Fruit fly (Drosophila melanogaster) whole organism, embryonic: Measurements from ENCODE around the gene Art3.
A peak's percentile ranks its signal among the peaks of the same experiment; 100 is the strongest.

ENCODE experiments used
- B-H2 ChIP-seq: fragments of 200-800 bp; sonication (Bioruptor generic); optimal IDR thresholded peaks from 2 replicates; lab custom pipeline; 2018; ENCODE audit warnings: missing biosample characterization, mild to moderate bottlenecking, missing genetic modification characterization
- CG11085 ChIP-seq: fragments of 200-800 bp; sonication (Bioruptor generic); IDR thresholded peaks from 2 replicates; pipeline ENCODE4 v1.3.6; 2022; ENCODE audit warnings: missing biosample characterization, missing genetic modification characterization
- CG11696 ChIP-seq: fragments of 200-800 bp; sonication (Bioruptor generic); IDR thresholded peaks from 2 replicates; pipeline ENCODE4 v1.3.6; 2022; ENCODE audit warnings: missing biosample characterization, missing genetic modification characterization
- CG12769 ChIP-seq: fragments of 200-800 bp; sonication (Bioruptor generic); optimal IDR thresholded peaks from 2 replicates; lab custom pipeline; 2019; ENCODE audit warnings: missing biosample characterization, mild to moderate bottlenecking, missing genetic modification characterization, moderate library complexity
- CG12942 ChIP-seq: fragments of 200-800 bp; sonication (Bioruptor generic); optimal IDR thresholded peaks from 3 replicates; lab custom pipeline; 2016; ENCODE audit warnings: missing biosample characterization, missing genetic modification characterization
- CG14050 ChIP-seq: fragments of 200-800 bp; sonication (Bioruptor generic); IDR thresholded peaks from 3 replicates; pipeline ENCODE4 v1.3.6; 2022; ENCODE audit warnings: missing biosample characterization, missing genetic modification characterization
- CG15479 ChIP-seq: fragments of 200-800 bp; sonication (Bioruptor generic); optimal IDR thresholded peaks from 3 replicates; lab custom pipeline; 2019; ENCODE audit warnings: missing biosample characterization, mild to moderate bottlenecking, missing genetic modification characterization, moderate library complexity
- CG15514 ChIP-seq: fragments of 200-800 bp; sonication (Bioruptor generic); optimal IDR thresholded peaks from 3 replicates; lab custom pipeline; 2017; ENCODE audit warnings: missing biosample characterization, missing genetic modification characterization, mild to moderate bottlenecking, moderate library complexity, missing genetic modification reagents
- CG15601 ChIP-seq: fragments of 200-800 bp; sonication (Bioruptor generic); optimal IDR thresholded peaks from 3 replicates; lab custom pipeline; 2019; ENCODE audit warnings: missing biosample characterization, mild to moderate bottlenecking, missing genetic modification characterization, moderate library complexity
- CG17802 ChIP-seq: fragments of 200-800 bp; sonication (Bioruptor generic); optimal IDR thresholded peaks from 2 replicates; lab custom pipeline; 2018; ENCODE audit warnings: missing biosample characterization, mild to moderate bottlenecking, missing genetic modification characterization, moderate library complexity
- CG2875 ChIP-seq: fragments of 200-800 bp; sonication (Bioruptor generic); optimal IDR thresholded peaks from 2 replicates; lab custom pipeline; 2017; ENCODE audit warnings: missing biosample characterization, mild to moderate bottlenecking, missing genetic modification characterization, missing genetic modification reagents
- CG34224 ChIP-seq: fragments of 200-800 bp; sonication (Bioruptor generic); IDR thresholded peaks from 3 replicates; pipeline ENCODE4 v1.3.6; 2022; ENCODE audit warnings: missing biosample characterization, missing genetic modification characterization; ENCODE audit not compliant: partially characterized antibody
- CG34422 ChIP-seq: fragments of 200-800 bp; sonication (Bioruptor generic); IDR thresholded peaks from 3 replicates; pipeline ENCODE4 v1.3.6; 2022; ENCODE audit warnings: missing biosample characterization, missing genetic modification characterization
- CG4328 ChIP-seq: fragments of 200-800 bp; sonication (Bioruptor generic); optimal IDR thresholded peaks from 3 replicates; lab custom pipeline; 2017; ENCODE audit warnings: missing biosample characterization, missing genetic modification reagents, missing genetic modification characterization
- CG4820 ChIP-seq: fragments of 200-800 bp; sonication (Bioruptor generic); optimal IDR thresholded peaks from 3 replicates; lab custom pipeline; 2016; ENCODE audit warnings: missing biosample characterization, missing genetic modification characterization
- CG6813 ChIP-seq: fragments of 200-800 bp; sonication (Bioruptor generic); optimal IDR thresholded peaks from 2 replicates; lab custom pipeline; 2017; ENCODE audit warnings: missing biosample characterization, missing genetic modification characterization, mild to moderate bottlenecking, moderate library complexity, missing genetic modification reagents
- CG7928 ChIP-seq: fragments of 200-800 bp; sonication (Bioruptor generic); optimal IDR thresholded peaks from 2 replicates; lab custom pipeline; 2017; ENCODE audit warnings: missing biosample characterization, mild to moderate bottlenecking, missing genetic modification characterization
- CG8478 ChIP-seq: fragments of >200 bp; optimal IDR thresholded peaks from 2 replicates; lab custom pipeline; 2018
- CkIIα-i1 ChIP-seq: fragments of 200-800 bp; sonication (Bioruptor generic); IDR thresholded peaks from 2 replicates; pipeline ENCODE4 v1.3.6; 2022; ENCODE audit warnings: missing biosample characterization, missing genetic modification characterization
- Dek ChIP-seq: fragments of 200-800 bp; sonication (Bioruptor generic); optimal IDR thresholded peaks from 3 replicates; lab custom pipeline; 2019; ENCODE audit warnings: missing biosample characterization, mild to moderate bottlenecking, missing genetic modification characterization, moderate library complexity
- Dfd ChIP-seq, 2 experiments: fragments of >200 bp; optimal IDR thresholded peaks; 2 replicates each; lab custom pipeline; 2017; ENCODE audit warnings: missing biosample characterization in 2 of 2, missing genetic modification characterization in 2 of 2
- Dref ChIP-seq: fragments of 200-800 bp; sonication (Bioruptor generic); IDR thresholded peaks from 2 replicates; pipeline ENCODE4 v1.3.6; 2022; ENCODE audit warnings: missing biosample characterization, missing genetic modification characterization
- Drgx ChIP-seq: fragments of 200-800 bp; sonication (Bioruptor generic); IDR thresholded peaks from 2 replicates; pipeline ENCODE4 v1.3.6; 2022; ENCODE audit warnings: missing biosample characterization, missing genetic modification characterization
- E2f1 ChIP-seq: fragments of 200-800 bp; sonication (Bioruptor generic); IDR thresholded peaks from 2 replicates; pipeline ENCODE4 v1.3.6; 2022; ENCODE audit warnings: missing biosample characterization, missing genetic modification characterization
- HLHmδ ChIP-seq: fragments of 200-800 bp; sonication (Bioruptor generic); optimal IDR thresholded peaks from 2 replicates; lab custom pipeline; 2018; ENCODE audit warnings: missing biosample characterization, mild to moderate bottlenecking, missing genetic modification characterization, moderate library complexity
- HmgZ ChIP-seq: fragments of 200-800 bp; sonication (Bioruptor generic); optimal IDR thresholded peaks from 2 replicates; lab custom pipeline; 2018; ENCODE audit warnings: missing biosample characterization, mild to moderate bottlenecking, missing genetic modification characterization
- Opbp ChIP-seq: fragments of 200-800 bp; sonication (Bioruptor generic); IDR thresholded peaks from 3 replicates; pipeline ENCODE4 v1.3.6; 2022; ENCODE audit warnings: missing biosample characterization, missing genetic modification characterization; ENCODE audit not compliant: partially characterized antibody
- Spps ChIP-seq: fragments of 200-800 bp; sonication (Bioruptor generic); optimal IDR thresholded peaks from 2 replicates; lab custom pipeline; 2018; ENCODE audit warnings: missing biosample characterization, mild to moderate bottlenecking, missing genetic modification characterization
- Tbp ChIP-seq: fragments of >200 bp; optimal IDR thresholded peaks from 2 replicates; lab custom pipeline; 2018; ENCODE audit warnings: missing biosample characterization, missing genetic modification characterization
- Trl ChIP-seq, 3 experiments: fragments of >200 bp in 2 of 3; fragments of 200-800 bp in 1 of 3; sonication (Bioruptor generic) in 1 of 3; optimal IDR thresholded peaks; 2 replicates in 1 of 3; 3 replicates in 2 of 3; lab custom pipeline; 2016 to 2017; ENCODE audit warnings: missing biosample characterization in 1 of 3, missing genetic modification characterization in 1 of 3
- amos ChIP-seq: fragments of 200-800 bp; sonication (Bioruptor generic); IDR thresholded peaks from 2 replicates; pipeline ENCODE4 v1.3.6; 2022; ENCODE audit warnings: missing biosample characterization, missing genetic modification characterization; ENCODE audit not compliant: partially characterized antibody
- caup ChIP-seq: fragments of 200-800 bp; sonication (Bioruptor generic); optimal IDR thresholded peaks from 3 replicates; lab custom pipeline; 2017; ENCODE audit warnings: missing biosample characterization, mild to moderate bottlenecking, missing genetic modification characterization, moderate library complexity; ENCODE audit not compliant: severe bottlenecking
- crc ChIP-seq: fragments of 200-800 bp; sonication (Bioruptor generic); optimal IDR thresholded peaks from 2 replicates; lab custom pipeline; 2016; ENCODE audit warnings: missing biosample characterization, missing genetic modification characterization
- croc ChIP-seq: fragments of 200-800 bp; sonication (Bioruptor generic); conservative IDR thresholded peaks from 3 replicates; pipeline ENCODE4 v1.3.6; 2022; ENCODE audit warnings: missing biosample characterization, missing genetic modification characterization
- eve ChIP-seq, 2 experiments: fragments of >200 bp; optimal IDR thresholded peaks; 2 replicates each; lab custom pipeline; 2017; ENCODE audit warnings: missing biosample characterization in 2 of 2, missing genetic modification characterization in 2 of 2
- fd3F ChIP-seq: fragments of 200-800 bp; sonication (Bioruptor generic); optimal IDR thresholded peaks from 2 replicates; lab custom pipeline; 2018; ENCODE audit warnings: missing biosample characterization, mild to moderate bottlenecking, missing genetic modification characterization, moderate library complexity
- fd64A ChIP-seq: fragments of 200-800 bp; sonication (Bioruptor generic); optimal IDR thresholded peaks from 3 replicates; lab custom pipeline; 2018; ENCODE audit warnings: missing biosample characterization, mild to moderate bottlenecking, missing genetic modification characterization
- fru ChIP-seq: fragments of >200 bp; optimal IDR thresholded peaks from 2 replicates; lab custom pipeline; 2017
- jigr1 ChIP-seq: fragments of 200-800 bp; sonication (Bioruptor generic); IDR thresholded peaks from 3 replicates; pipeline ENCODE4 v1.3.6; 2022; ENCODE audit warnings: missing biosample characterization, missing genetic modification characterization
- kah ChIP-seq: fragments of 200-800 bp; sonication (Bioruptor generic); optimal IDR thresholded peaks from 2 replicates; lab custom pipeline; 2018; ENCODE audit warnings: missing biosample characterization, mild to moderate bottlenecking, missing genetic modification characterization
- nerfin-2 ChIP-seq: fragments of 200-800 bp; sonication (Bioruptor generic); IDR thresholded peaks from 2 replicates; pipeline ENCODE4 v1.3.6; 2022; ENCODE audit warnings: missing biosample characterization, missing genetic modification characterization; ENCODE audit not compliant: partially characterized antibody
- pfk ChIP-seq: fragments of 200-800 bp; sonication (Bioruptor generic); optimal IDR thresholded peaks from 2 replicates; lab custom pipeline; 2018; ENCODE audit warnings: missing biosample characterization, mild to moderate bottlenecking, missing genetic modification characterization, moderate library complexity
- pros ChIP-seq: fragments of 200-800 bp; sonication (Bioruptor generic); optimal IDR thresholded peaks from 3 replicates; lab custom pipeline; 2019; ENCODE audit warnings: missing biosample characterization, mild to moderate bottlenecking, missing genetic modification characterization, moderate library complexity
- pzg ChIP-seq: fragments of 200-800 bp; sonication (Bioruptor generic); optimal IDR thresholded peaks from 3 replicates; lab custom pipeline; 2018; ENCODE audit warnings: missing biosample characterization, mild to moderate bottlenecking, missing genetic modification characterization, moderate library complexity
- sc ChIP-seq, 3 experiments: fragments of >200 bp in 2 of 3; fragments of 200-800 bp in 1 of 3; sonication (Bioruptor generic) in 1 of 3; optimal IDR thresholded peaks; 2 replicates in 2 of 3; 3 replicates in 1 of 3; lab custom pipeline; 2017; ENCODE audit warnings: mild to moderate bottlenecking in 1 of 3, missing biosample characterization in 1 of 3, missing genetic modification characterization in 1 of 3, missing genetic modification reagents in 1 of 3
- tin ChIP-seq: fragments of 200-800 bp; sonication (Bioruptor generic); optimal IDR thresholded peaks from 3 replicates; lab custom pipeline; 2016; ENCODE audit warnings: missing biosample characterization, missing genetic modification characterization
- tio ChIP-seq: fragments of 200-800 bp; sonication (Bioruptor generic); optimal IDR thresholded peaks from 2 replicates; lab custom pipeline; 2017; ENCODE audit warnings: missing biosample characterization, missing genetic modification characterization, inconsistent platforms
- trh ChIP-seq: fragments of 200-800 bp; sonication (Bioruptor generic); optimal IDR thresholded peaks from 2 replicates; lab custom pipeline; 2016; ENCODE audit warnings: missing biosample characterization, missing genetic modification characterization
- usp ChIP-seq: fragments of >200 bp; optimal IDR thresholded peaks from 2 replicates; lab custom pipeline; 2017; ENCODE audit warnings: missing biosample characterization, missing genetic modification characterization
- zfh2 ChIP-seq: fragments of 200-800 bp; sonication (Bioruptor generic); optimal IDR thresholded peaks from 2 replicates; lab custom pipeline; 2016; ENCODE audit warnings: missing biosample characterization, missing genetic modification characterization

Gene Art3

dm6 chr3R:15213362-15213989 lies 15.7 kb downstream of the Art3 start, which contains the start of the genes CG6654 and CG4210 (continued):
- TF ChIP-seq fru (lab: Kevin White, UChicago) = no peak
- no peak for TF ChIP-seq CG2875 (GFP tag; lab: Kevin White, UChicago)
- TF ChIP-seq CG15514 (GFP tag; lab: Kevin White, UChicago) = peak; percentile 20
- TF ChIP-seq CG8478 = no peak
- TF ChIP-seq CkIIα-i1 (GFP tag; lab: Robert Waterston, UW) = no peak
- TF ChIP-seq CG12769 = no peak
- no peak for TF ChIP-seq tin (GFP tag; lab: Kevin White, UChicago)
- no peak for TF ChIP-seq CG17802 (tag; lab: Kevin White, UChicago)
- peak; percentile 49 for TF ChIP-seq amos (GFP tag; lab: Robert Waterston, UW)
- TF ChIP-seq CG11696 (GFP tag; lab: Robert Waterston, UW) = no peak
- TF ChIP-seq CG7928 = no peak
- no peak for TF ChIP-seq CG4820 (GFP tag; lab: Kevin White, UChicago)
- TF ChIP-seq Dek (tag; lab: Kevin White, UChicago) = no peak
- no peak for TF ChIP-seq crc
- no peak for TF ChIP-seq jigr1 (GFP tag; lab: Robert Waterston, UW)
- TF ChIP-seq fd64A (GFP tag; lab: Kevin White, UChicago) = no peak
- TF ChIP-seq kah (GFP tag; lab: Kevin White, UChicago) = no peak
- TF ChIP-seq pfk (GFP tag; lab: Kevin White, UChicago) = no peak
- peak; percentile 48 for TF ChIP-seq HmgZ
- TF ChIP-seq HLHmδ (GFP tag; lab: Kevin White, UChicago) = no peak
- no peak for TF ChIP-seq sc (optimal IDR thresholded peaks at IDR 0.05; lab: Kevin White, UChicago)
- no peak for TF ChIP-seq sc (GFP tag; optimal IDR thresholded peaks at IDR 0.05; lab: Kevin White, UChicago)
- TF ChIP-seq CG15479 (GFP tag; lab: Kevin White, UChicago) = peak; percentile 20
- no peak for TF ChIP-seq CG6813
- TF ChIP-seq B-H2 (GFP tag; lab: Kevin White, UChicago) = peak; percentile 38
- TF ChIP-seq CG11085 = no peak
- TF ChIP-seq Opbp (GFP tag; lab: Robert Waterston, UW) = peak; percentile 53; the same call in 2 of the 3 replicates
- TF ChIP-seq nerfin-2 (GFP tag; lab: Robert Waterston, UW) = no peak
- TF ChIP-seq CG34422 (GFP tag; lab: Robert Waterston, UW) = no peak
- TF ChIP-seq CG4328 (GFP tag; lab: Kevin White, UChicago) = peak; percentile 28
- TF ChIP-seq tio (GFP tag; lab: Kevin White, UChicago) = no peak
- TF ChIP-seq usp (GFP tag; lab: Kevin White, UChicago) = no peak
- no peak for TF ChIP-seq pros (GFP tag; lab: Kevin White, UChicago)
- TF ChIP-seq Dfd (GFP tag; optimal IDR thresholded peaks at IDR 0.05; lab: Kevin White, UChicago) = no peak
- TF ChIP-seq Trl (optimal IDR thresholded peaks at IDR 0.05; lab: Kevin White, UChicago) = no peak
- TF ChIP-seq Trl (GFP tag; optimal IDR thresholded peaks at IDR 0.05; lab: Kevin White, UChicago) = no peak
- TF ChIP-seq Spps = no peak
- no peak for TF ChIP-seq CG12942 (GFP tag; lab: Kevin White, UChicago)
- TF ChIP-seq CG34224 (GFP tag; lab: Robert Waterston, UW) = peak; percentile 77
- TF ChIP-seq E2f1 (GFP tag; lab: Robert Waterston, UW) = no peak
- no peak for TF ChIP-seq zfh2 (GFP tag; lab: Kevin White, UChicago)
- TF ChIP-seq fd3F (GFP tag; lab: Kevin White, UChicago) = no peak
- TF ChIP-seq trh (GFP tag; lab: Kevin White, UChicago) = no peak
- no peak for TF ChIP-seq Tbp
- no peak for TF ChIP-seq Drgx (GFP tag; lab: Robert Waterston, UW)
- no peak for TF ChIP-seq eve (GFP tag; optimal IDR thresholded peaks at IDR 0.05; lab: Kevin White, UChicago)
- no peak for TF ChIP-seq croc (GFP tag; lab: Robert Waterston, UW)
- TF ChIP-seq caup (GFP tag; lab: Kevin White, UChicago) = no peak
- TF ChIP-seq CG15601 = peak; percentile 26
- no peak for TF ChIP-seq Dref
- no peak for TF ChIP-seq CG14050 (GFP tag; lab: Robert Waterston, UW)
- peak; percentile 67 for TF ChIP-seq pzg (GFP tag; lab: Kevin White, UChicago)
